Fruit fly (Drosophila melanogaster) whole organism, embryonic: ENCODE measurements around the gene CG7120.
A peak's percentile ranks its signal among the peaks of the same experiment; 100 is the strongest.

ENCODE experiments used
- B-H1 ChIP-seq: fragments of 200-800 bp; sonication (Bioruptor generic); IDR thresholded peaks from 3 replicates; pipeline ENCODE4 v1.3.6; 2022; ENCODE audit warnings: missing biosample characterization, missing genetic modification characterization
- CG12299 ChIP-seq: fragments of 200-800 bp; sonication (Bioruptor generic); optimal IDR thresholded peaks from 2 replicates; lab custom pipeline; 2018; ENCODE audit warnings: missing biosample characterization, mild to moderate bottlenecking, missing genetic modification characterization
- CG12744 ChIP-seq: fragments of 200-800 bp; sonication (Bioruptor generic); optimal IDR thresholded peaks from 2 replicates; lab custom pipeline; 2016; ENCODE audit warnings: missing biosample characterization, missing genetic modification characterization
- CG13424 ChIP-seq: fragments of 200-800 bp; sonication (Bioruptor generic); optimal IDR thresholded peaks from 2 replicates; lab custom pipeline; 2019; ENCODE audit warnings: missing biosample characterization, mild to moderate bottlenecking, missing genetic modification characterization, moderate library complexity
- CG14050 ChIP-seq: fragments of 200-800 bp; sonication (Bioruptor generic); IDR thresholded peaks from 3 replicates; pipeline ENCODE4 v1.3.6; 2022; ENCODE audit warnings: missing biosample characterization, missing genetic modification characterization
- CG14860 ChIP-seq: fragments of 200-800 bp; sonication (Bioruptor generic); IDR thresholded peaks from 3 replicates; pipeline ENCODE4 v1.3.6; 2022; ENCODE audit warnings: missing biosample characterization, missing genetic modification characterization; ENCODE audit not compliant: partially characterized antibody
- CG15601 ChIP-seq: fragments of 200-800 bp; sonication (Bioruptor generic); optimal IDR thresholded peaks from 3 replicates; lab custom pipeline; 2019; ENCODE audit warnings: missing biosample characterization, mild to moderate bottlenecking, missing genetic modification characterization, moderate library complexity
- CG2116 ChIP-seq: fragments of 200-800 bp; sonication (Bioruptor generic); optimal IDR thresholded peaks from 3 replicates; lab custom pipeline; 2018; ENCODE audit warnings: missing biosample characterization, mild to moderate bottlenecking, missing genetic modification characterization
- CG2712 ChIP-seq: fragments of 200-800 bp; optimal IDR thresholded peaks from 3 replicates; lab custom pipeline; 2019; ENCODE audit warnings: missing biosample characterization, mild to moderate bottlenecking, missing genetic modification characterization, moderate library complexity
- CG33213 ChIP-seq: fragments of 200-800 bp; sonication (Bioruptor generic); optimal IDR thresholded peaks from 3 replicates; lab custom pipeline; 2016; ENCODE audit warnings: missing biosample characterization, missing genetic modification characterization
- CG3995 ChIP-seq: fragments of 200-800 bp; sonication (Bioruptor generic); optimal IDR thresholded peaks from 3 replicates; lab custom pipeline; 2016; ENCODE audit warnings: missing biosample characterization, missing genetic modification characterization
- CG4617 ChIP-seq: fragments of 200-800 bp; sonication (Bioruptor generic); optimal IDR thresholded peaks from 3 replicates; lab custom pipeline; 2016; ENCODE audit warnings: missing biosample characterization, missing genetic modification characterization, borderline replicate concordance
- CG7963 ChIP-seq: fragments of 200-800 bp; sonication (Bioruptor generic); IDR thresholded peaks from 3 replicates; pipeline ENCODE4 v1.3.6; 2022; ENCODE audit warnings: missing biosample characterization, missing genetic modification characterization; ENCODE audit not compliant: partially characterized antibody
- CTCF ChIP-seq: fragments of 200-800 bp; sonication (Bioruptor generic); optimal IDR thresholded peaks from 2 replicates; lab custom pipeline; 2017; ENCODE audit warnings: missing biosample characterization, mild to moderate bottlenecking, missing genetic modification characterization, moderate library complexity
- D ChIP-seq, 2 experiments: fragments of 200-800 bp in 1 of 2; fragments of >200 bp in 1 of 2; sonication (Bioruptor generic) in 1 of 2; optimal IDR thresholded peaks; 2 replicates in 1 of 2; 3 replicates in 1 of 2; lab custom pipeline; 2017; ENCODE audit warnings: mild to moderate bottlenecking in 1 of 2, missing biosample characterization in 1 of 2, missing genetic modification characterization in 1 of 2, missing genetic modification reagents in 1 of 2
- Doc3 ChIP-seq: fragments of 200-800 bp; sonication (Bioruptor generic); IDR thresholded peaks from 3 replicates; pipeline ENCODE4 v1.3.6; 2022; ENCODE audit warnings: missing biosample characterization, missing genetic modification characterization; ENCODE audit not compliant: partially characterized antibody
- Dref ChIP-seq: fragments of 200-800 bp; sonication (Bioruptor generic); IDR thresholded peaks from 2 replicates; pipeline ENCODE4 v1.3.6; 2022; ENCODE audit warnings: missing biosample characterization, missing genetic modification characterization
- HLH4C ChIP-seq: fragments of 200-800 bp; sonication (Bioruptor generic); IDR thresholded peaks from 3 replicates; pipeline ENCODE4 v1.3.6; 2022; ENCODE audit warnings: missing biosample characterization, missing genetic modification characterization; ENCODE audit not compliant: partially characterized antibody
- Hr78 ChIP-seq, 2 experiments: fragments of 200-800 bp in 1 of 2; fragments of >200 bp in 1 of 2; sonication (Bioruptor generic) in 1 of 2; optimal IDR thresholded peaks; 2 replicates each; lab custom pipeline; 2017 to 2019; ENCODE audit warnings: missing biosample characterization in 2 of 2, missing genetic modification characterization in 2 of 2, mild to moderate bottlenecking in 1 of 2, moderate library complexity in 1 of 2
- MESR4 ChIP-seq: fragments of 200-800 bp; sonication (Bioruptor generic); optimal IDR thresholded peaks from 2 replicates; lab custom pipeline; 2018; ENCODE audit warnings: missing biosample characterization, mild to moderate bottlenecking, missing genetic modification characterization, moderate library complexity
- Ptx1 ChIP-seq: fragments of 200-800 bp; sonication (Bioruptor generic); IDR thresholded peaks from 2 replicates; pipeline ENCODE4 v1.3.6; 2022; ENCODE audit warnings: missing biosample characterization, missing genetic modification characterization
- Side ChIP-seq: fragments of 200-800 bp; sonication (Bioruptor generic); optimal IDR thresholded peaks from 2 replicates; lab custom pipeline; 2016; ENCODE audit warnings: missing biosample characterization, missing genetic modification characterization
- Tbp ChIP-seq: fragments of >200 bp; optimal IDR thresholded peaks from 2 replicates; lab custom pipeline; 2018; ENCODE audit warnings: missing biosample characterization, missing genetic modification characterization
- ac ChIP-seq: fragments of 200-800 bp; sonication (Bioruptor generic); optimal IDR thresholded peaks from 3 replicates; lab custom pipeline; 2017; ENCODE audit warnings: missing biosample characterization, mild to moderate bottlenecking, missing genetic modification characterization
- amos ChIP-seq: fragments of 200-800 bp; sonication (Bioruptor generic); IDR thresholded peaks from 2 replicates; pipeline ENCODE4 v1.3.6; 2022; ENCODE audit warnings: missing biosample characterization, missing genetic modification characterization; ENCODE audit not compliant: partially characterized antibody
- ato ChIP-seq: fragments of 200-800 bp; sonication (Bioruptor generic); IDR thresholded peaks from 2 replicates; pipeline ENCODE4 v1.3.6; 2022; ENCODE audit warnings: missing biosample characterization, missing genetic modification characterization; ENCODE audit not compliant: partially characterized antibody
- az2 ChIP-seq: fragments of 200-800 bp; sonication (Bioruptor generic); optimal IDR thresholded peaks from 3 replicates; lab custom pipeline; 2016; ENCODE audit warnings: missing biosample characterization, missing genetic modification characterization
- chinmo ChIP-seq: fragments of 200-800 bp; sonication (Bioruptor generic); IDR thresholded peaks from 4 replicates; pipeline ENCODE4 v1.3.6; 2022; ENCODE audit warnings: missing biosample characterization, missing genetic modification characterization; ENCODE audit not compliant: partially characterized antibody
- dpn ChIP-seq, 2 experiments: fragments of 200-800 bp; sonication (Bioruptor generic); optimal IDR thresholded peaks; 3 replicates each; lab custom pipeline; 2016; ENCODE audit warnings: missing biosample characterization in 2 of 2, missing genetic modification characterization in 2 of 2
- ewg ChIP-seq: fragments of 200-800 bp; sonication (Bioruptor generic); optimal IDR thresholded peaks from 3 replicates; lab custom pipeline; 2017; ENCODE audit warnings: mild to moderate bottlenecking, missing biosample characterization, missing genetic modification reagents, missing genetic modification characterization
- inv ChIP-seq: fragments of 200-800 bp; sonication (Bioruptor generic); IDR thresholded peaks from 2 replicates; pipeline ENCODE4 v1.3.6; 2022; ENCODE audit warnings: missing biosample characterization, missing genetic modification characterization; ENCODE audit not compliant: partially characterized antibody
- maf-S ChIP-seq: fragments of 200-800 bp; sonication (Bioruptor generic); optimal IDR thresholded peaks from 2 replicates; lab custom pipeline; 2016; ENCODE audit warnings: missing biosample characterization, missing genetic modification characterization
- mld ChIP-seq: fragments of 200-800 bp; sonication (Bioruptor generic); IDR thresholded peaks from 3 replicates; pipeline ENCODE4 v1.3.6; 2022; ENCODE audit warnings: missing biosample characterization, missing genetic modification characterization; ENCODE audit not compliant: partially characterized antibody
- nau ChIP-seq: fragments of 200-800 bp; sonication (Bioruptor generic); optimal IDR thresholded peaks from 3 replicates; lab custom pipeline; 2017; ENCODE audit warnings: missing biosample characterization, mild to moderate bottlenecking, missing genetic modification characterization, missing genetic modification reagents
- nmo ChIP-seq: fragments of 200-800 bp; sonication (Bioruptor generic); optimal IDR thresholded peaks from 2 replicates; lab custom pipeline; 2018; ENCODE audit warnings: missing biosample characterization, mild to moderate bottlenecking, missing genetic modification characterization, moderate library complexity
- pho ChIP-seq: fragments of 200-800 bp; sonication (Bioruptor generic); optimal IDR thresholded peaks from 2 replicates; lab custom pipeline; 2016; ENCODE audit warnings: missing biosample characterization, missing genetic modification characterization
- phol ChIP-seq: fragments of 200-800 bp; sonication (Bioruptor generic); optimal IDR thresholded peaks from 3 replicates; lab custom pipeline; 2018; ENCODE audit warnings: missing biosample characterization, mild to moderate bottlenecking, missing genetic modification characterization, moderate library complexity
- prd ChIP-seq, 3 experiments: fragments of >200 bp in 2 of 3; fragments of 200-800 bp in 1 of 3; sonication (Bioruptor generic) in 1 of 3; optimal IDR thresholded peaks in 2 of 3; IDR thresholded peaks in 1 of 3; 2 replicates in 2 of 3; 3 replicates in 1 of 3; pipeline versions ENCODE4 v1.3.6 to Lab custom; 2017 to 2022; ENCODE audit warnings: missing biosample characterization in 1 of 3, missing genetic modification characterization in 1 of 3
- pzg ChIP-seq: fragments of 200-800 bp; sonication (Bioruptor generic); optimal IDR thresholded peaks from 3 replicates; lab custom pipeline; 2018; ENCODE audit warnings: missing biosample characterization, mild to moderate bottlenecking, missing genetic modification characterization, moderate library complexity
- sna ChIP-seq: fragments of 200-800 bp; sonication (Bioruptor generic); IDR thresholded peaks from 2 replicates; pipeline ENCODE4 v1.3.6; 2022; ENCODE audit warnings: missing biosample characterization, missing genetic modification characterization; ENCODE audit not compliant: partially characterized antibody
- trh ChIP-seq: fragments of 200-800 bp; sonication (Bioruptor generic); optimal IDR thresholded peaks from 2 replicates; lab custom pipeline; 2016; ENCODE audit warnings: missing biosample characterization, missing genetic modification characterization
- tup ChIP-seq: fragments of 200-800 bp; sonication (Bioruptor generic); optimal IDR thresholded peaks from 2 replicates; lab custom pipeline; 2016; ENCODE audit warnings: missing biosample characterization, mild to moderate bottlenecking, missing genetic modification characterization, moderate library complexity
- tx ChIP-seq: fragments of 200-800 bp; sonication (Bioruptor generic); optimal IDR thresholded peaks from 2 replicates; lab custom pipeline; 2016; ENCODE audit warnings: missing biosample characterization, missing genetic modification characterization
- unc-4 ChIP-seq: fragments of 200-800 bp; sonication (Bioruptor generic); IDR thresholded peaks from 2 replicates; pipeline ENCODE4 v1.3.6; 2022; ENCODE audit warnings: missing biosample characterization, missing genetic modification characterization; ENCODE audit not compliant: partially characterized antibody
- vvl ChIP-seq: fragments of 200-800 bp; sonication (Bioruptor generic); IDR thresholded peaks from 2 replicates; pipeline ENCODE4 v1.3.6; 2022; ENCODE audit warnings: missing biosample characterization, missing genetic modification characterization

Gene CG7120

DNA sequence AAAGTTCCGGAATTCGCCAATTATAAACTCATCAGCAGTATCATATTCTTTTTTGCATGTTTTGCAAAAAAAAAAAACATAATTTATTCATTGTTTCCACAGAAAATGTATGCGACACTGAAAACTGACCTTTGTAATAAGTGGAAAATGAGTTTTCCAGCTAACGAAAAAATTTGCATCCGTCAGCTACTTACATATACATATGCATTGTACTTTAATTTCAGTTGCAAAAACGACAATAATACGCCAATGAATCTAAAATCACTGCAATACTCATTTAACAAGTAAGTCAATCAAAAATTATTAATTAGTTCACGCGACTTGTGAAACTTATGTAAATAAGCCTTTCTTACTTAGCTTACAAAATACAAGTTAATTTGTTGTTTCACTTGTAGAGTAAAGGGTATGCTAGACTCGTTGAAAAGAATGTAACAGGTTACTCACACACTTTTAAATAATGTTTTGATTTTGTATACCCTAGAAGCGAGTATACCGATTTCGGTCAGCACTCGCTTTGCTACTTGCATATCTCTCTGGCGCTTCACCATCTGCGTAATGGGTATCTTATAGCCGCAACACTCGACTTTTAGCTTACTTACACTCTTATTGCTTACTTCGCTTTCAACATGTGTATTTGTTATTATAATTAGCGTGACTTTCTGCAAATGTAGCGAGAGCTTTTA is 3.1 kb downstream of the CG7120 start (continued):
- no peak for TF ChIP-seq ac (GFP tag; lab: Kevin White, UChicago)
- TF ChIP-seq tx (GFP tag; lab: Kevin White, UChicago) = no peak

DNA sequence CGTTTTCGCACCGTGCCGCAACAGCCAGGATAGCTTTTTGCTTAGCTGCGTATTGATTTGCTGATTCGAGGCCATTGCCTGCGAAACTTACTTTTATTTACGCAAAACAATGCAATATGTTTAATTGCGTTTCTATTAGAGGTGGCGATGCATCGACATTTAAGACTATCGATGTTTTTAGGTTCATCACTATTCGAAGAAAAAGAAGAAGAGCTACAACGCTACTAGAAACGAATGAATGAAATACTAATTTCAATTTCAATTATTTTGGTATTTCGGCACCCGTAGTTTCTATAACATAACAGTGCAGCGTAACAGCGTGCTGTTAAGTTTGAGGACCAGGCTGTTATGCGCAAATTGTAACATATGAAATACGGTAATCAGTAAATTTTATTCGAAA is 9.3 kb downstream of the CG7120 start, which contains the start of the genes Tpt, mkg-p and CG13667:
Gene Tpt, minus strand, starts transcription at position 155 of the 400 bp plus-strand sequence.
Gene mkg-p, minus strand, starts transcription at position 155 of the 400 bp plus-strand sequence.
Gene CG13667, plus strand, starts transcription at position 332 of the 400 bp plus-strand sequence.
- TF ChIP-seq Side (no peak), az2 (GFP tag; lab: Kevin White, UChicago) (no peak), sna (GFP tag; lab: Robert Waterston, UW) (peak; percentile 80), Doc3 (GFP tag; lab: Robert Waterston, UW) (peak; percentile 63; the same call in 2 of the 3 replicates), maf-S (GFP tag; lab: Kevin White, UChicago) (no peak), ato (GFP tag; lab: Robert Waterston, UW) (peak; percentile 42; the same call in 1 of the 2 replicates), CG13424 (tag; lab: Kevin White, UChicago) (no peak), B-H1 (GFP tag; lab: Robert Waterston, UW) (no peak), CG12744 (GFP tag; lab: Kevin White, UChicago) (peak; percentile 14), inv (GFP tag; lab: Robert Waterston, UW) (peak; percentile 78), CG3995 (GFP tag; lab: Kevin White, UChicago) (peak; percentile 31), ewg (GFP tag; lab: Kevin White, UChicago) (no peak), CG14050 (GFP tag; lab: Robert Waterston, UW) (no peak), pzg (peak; percentile 97), MESR4 (GFP tag; lab: Kevin White, UChicago) (peak; percentile 75), D (optimal IDR thresholded peaks at IDR 0.05; lab: Kevin White, UChicago) (no peak), D (GFP tag; optimal IDR thresholded peaks at IDR 0.05; lab: Kevin White, UChicago) (no peak), phol (tag; lab: Kevin White, UChicago) (peak; percentile 47), nmo (GFP tag; lab: Kevin White, UChicago) (peak; percentile 53), Dref (GFP tag; lab: Robert Waterston, UW) (peak; percentile 87), CG2116 (GFP tag; lab: Kevin White, UChicago) (peak; percentile 66), CG14860 (GFP tag; lab: Robert Waterston, UW) (peak; percentile 66; the same call in 2 of the 3 replicates), Ptx1 (GFP tag; lab: Robert Waterston, UW) (no peak), nau (GFP tag; lab: Kevin White, UChicago) (no peak), CG2712 (tag; lab: Kevin White, UChicago) (peak; percentile 47), CG7963 (GFP tag; lab: Robert Waterston, UW) (peak; percentile 62; the same call in 2 of the 3 replicates), mld (GFP tag; lab: Robert Waterston, UW) (peak; percentile 82; the same call in 2 of the 3 replicates), CG12299 (tag; lab: Kevin White, UChicago) (peak; percentile 31), amos (GFP tag; lab: Robert Waterston, UW) (peak; percentile 91), CG4617 (peak; percentile 94), prd (optimal IDR thresholded peaks at IDR 0.05; lab: Kevin White, UChicago) (no peak), prd (GFP tag; IDR thresholded peaks at IDR 0.05; lab: Robert Waterston, UW) (0 out of 3 replicates have a peak, but pooled peaks have one; percentile 21), Tbp (GFP tag; lab: Kevin White, UChicago) (no peak), dpn (GFP tag; optimal IDR thresholded peaks at IDR 0.05; lab: Kevin White, UChicago) (peak in 1 of 2 experiments; percentile 26), trh (GFP tag; lab: Kevin White, UChicago) (no peak), chinmo (peak; percentile 97; the same call in 3 of the 4 replicates), CG33213 (GFP tag; lab: Kevin White, UChicago) (peak; percentile 27), pho (GFP tag; lab: Kevin White, UChicago) (peak; percentile 13), vvl (GFP tag; lab: Robert Waterston, UW) (peak; percentile 64), CTCF (GFP tag; lab: Kevin White, UChicago) (peak; percentile 23), Hr78 (GFP tag; optimal IDR thresholded peaks at IDR 0.05; lab: Kevin White, UChicago) (no peak), HLH4C (GFP tag; lab: Robert Waterston, UW) (peak; percentile 77), CG15601 (peak; percentile 74), tup (GFP tag; lab: Kevin White, UChicago) (no peak), unc-4 (GFP tag; lab: Robert Waterston, UW) (peak; percentile 87)
